Fruit fly (Drosophila melanogaster) whole organism, embryonic: ENCODE data around the gene qjt.

Experiments used
- Bgb ChIP-seq: fragments of 200-800 bp; sonication (Bioruptor generic); IDR thresholded peaks from 2 replicates; pipeline ENCODE4 v1.3.6; 2022; ENCODE audit warnings: missing biosample characterization, missing genetic modification characterization; ENCODE audit not compliant: partially characterized antibody
- CG10321 ChIP-seq: fragments of 200-800 bp; sonication (Bioruptor generic); IDR thresholded peaks from 2 replicates; pipeline ENCODE4 v1.3.6; 2022; ENCODE audit warnings: missing biosample characterization, missing genetic modification characterization
- CG11504 ChIP-seq: fragments of 200-800 bp; sonication (Bioruptor generic); optimal IDR thresholded peaks from 3 replicates; lab custom pipeline; 2019; ENCODE audit warnings: missing biosample characterization, mild to moderate bottlenecking, missing genetic modification characterization, moderate library complexity
- CG13296 ChIP-seq: fragments of 200-800 bp; sonication (Bioruptor generic); optimal IDR thresholded peaks from 3 replicates; lab custom pipeline; 2018; ENCODE audit warnings: missing biosample characterization, mild to moderate bottlenecking, missing genetic modification characterization
- CG13775 ChIP-seq: fragments of 200-800 bp; sonication (Bioruptor generic); optimal IDR thresholded peaks from 3 replicates; lab custom pipeline; 2017; ENCODE audit warnings: missing biosample characterization, mild to moderate bottlenecking, missing genetic modification characterization
- CG13894 ChIP-seq: fragments of 200-800 bp; sonication (Bioruptor generic); optimal IDR thresholded peaks from 3 replicates; lab custom pipeline; 2018; ENCODE audit warnings: missing biosample characterization, mild to moderate bottlenecking, missing genetic modification characterization, moderate library complexity
- CG14965 ChIP-seq: fragments of 200-800 bp; sonication (Bioruptor generic); optimal IDR thresholded peaks from 2 replicates; lab custom pipeline; 2016; ENCODE audit warnings: missing biosample characterization, missing genetic modification characterization, borderline replicate concordance
- CG3065 ChIP-seq: fragments of 200-800 bp; sonication (Bioruptor generic); optimal IDR thresholded peaks from 2 replicates; lab custom pipeline; 2016; ENCODE audit warnings: missing biosample characterization, missing genetic modification characterization
- CG3407 ChIP-seq: fragments of 200-800 bp; sonication (Bioruptor generic); optimal IDR thresholded peaks from 2 replicates; lab custom pipeline; 2018; ENCODE audit warnings: missing biosample characterization, mild to moderate bottlenecking, missing genetic modification characterization
- CG6272 ChIP-seq: fragments of 200-800 bp; sonication (Bioruptor generic); IDR thresholded peaks from 2 replicates; pipeline ENCODE4 v1.3.6; 2022; ENCODE audit warnings: missing biosample characterization, missing genetic modification characterization
- CG6813 ChIP-seq: fragments of 200-800 bp; sonication (Bioruptor generic); optimal IDR thresholded peaks from 2 replicates; lab custom pipeline; 2017; ENCODE audit warnings: missing biosample characterization, missing genetic modification characterization, mild to moderate bottlenecking, moderate library complexity, missing genetic modification reagents
- CG7928 ChIP-seq: fragments of 200-800 bp; sonication (Bioruptor generic); optimal IDR thresholded peaks from 2 replicates; lab custom pipeline; 2017; ENCODE audit warnings: missing biosample characterization, mild to moderate bottlenecking, missing genetic modification characterization
- CG8765 ChIP-seq: fragments of 200-800 bp; sonication (Bioruptor generic); IDR thresholded peaks from 2 replicates; pipeline ENCODE4 v1.3.6; 2022; ENCODE audit warnings: missing biosample characterization, missing genetic modification characterization
- CTCF ChIP-seq: fragments of 200-800 bp; sonication (Bioruptor generic); optimal IDR thresholded peaks from 2 replicates; lab custom pipeline; 2017; ENCODE audit warnings: missing biosample characterization, mild to moderate bottlenecking, missing genetic modification characterization, moderate library complexity
- CkIIα-i1 ChIP-seq: fragments of 200-800 bp; sonication (Bioruptor generic); IDR thresholded peaks from 2 replicates; pipeline ENCODE4 v1.3.6; 2022; ENCODE audit warnings: missing biosample characterization, missing genetic modification characterization
- D ChIP-seq, 2 experiments: fragments of 200-800 bp in 1 of 2; fragments of >200 bp in 1 of 2; sonication (Bioruptor generic) in 1 of 2; optimal IDR thresholded peaks; 2 replicates in 1 of 2; 3 replicates in 1 of 2; lab custom pipeline; 2017; ENCODE audit warnings: mild to moderate bottlenecking in 1 of 2, missing biosample characterization in 1 of 2, missing genetic modification characterization in 1 of 2, missing genetic modification reagents in 1 of 2
- Dbx ChIP-seq: fragments of 200-800 bp; sonication (Bioruptor generic); IDR thresholded peaks from 3 replicates; pipeline ENCODE4 v1.3.6; 2022; ENCODE audit warnings: missing biosample characterization, missing genetic modification characterization
- Dek ChIP-seq: fragments of 200-800 bp; sonication (Bioruptor generic); optimal IDR thresholded peaks from 3 replicates; lab custom pipeline; 2019; ENCODE audit warnings: missing biosample characterization, mild to moderate bottlenecking, missing genetic modification characterization, moderate library complexity
- Dp ChIP-seq: fragments of 200-800 bp; sonication (Bioruptor generic); optimal IDR thresholded peaks from 2 replicates; lab custom pipeline; 2018; ENCODE audit warnings: missing biosample characterization, mild to moderate bottlenecking, missing genetic modification characterization, moderate library complexity
- Dref ChIP-seq: fragments of 200-800 bp; sonication (Bioruptor generic); IDR thresholded peaks from 2 replicates; pipeline ENCODE4 v1.3.6; 2022; ENCODE audit warnings: missing biosample characterization, missing genetic modification characterization
- Drgx ChIP-seq: fragments of 200-800 bp; sonication (Bioruptor generic); IDR thresholded peaks from 2 replicates; pipeline ENCODE4 v1.3.6; 2022; ENCODE audit warnings: missing biosample characterization, missing genetic modification characterization
- GATAe ChIP-seq: fragments of 200-800 bp; sonication (Bioruptor generic); conservative IDR thresholded peaks from 2 replicates; pipeline ENCODE4 v1.3.6; 2022; ENCODE audit warnings: missing biosample characterization, missing genetic modification characterization
- Hmr ChIP-seq: fragments of 200-800 bp; sonication (Bioruptor generic); optimal IDR thresholded peaks from 3 replicates; lab custom pipeline; 2017; ENCODE audit warnings: mild to moderate bottlenecking, missing biosample characterization, missing genetic modification reagents, missing genetic modification characterization
- Hsf ChIP-seq: fragments of 200-800 bp; sonication (Bioruptor generic); optimal IDR thresholded peaks from 3 replicates; lab custom pipeline; 2016; ENCODE audit warnings: missing biosample characterization, missing genetic modification characterization
- Jarid2 ChIP-seq: fragments of 200-800 bp; sonication (Bioruptor generic); optimal IDR thresholded peaks from 3 replicates; lab custom pipeline; 2017; ENCODE audit warnings: mild to moderate bottlenecking, missing biosample characterization, missing genetic modification reagents, missing genetic modification characterization
- Mrtf ChIP-seq: fragments of 200-800 bp; sonication (Bioruptor generic); IDR thresholded peaks from 3 replicates; pipeline ENCODE4 v1.3.6; 2022; ENCODE audit warnings: missing biosample characterization, missing genetic modification characterization
- Myb ChIP-seq: fragments of 200-800 bp; sonication (Bioruptor generic); optimal IDR thresholded peaks from 2 replicates; lab custom pipeline; 2016; ENCODE audit warnings: missing biosample characterization, missing genetic modification characterization
- NK7.1 ChIP-seq: fragments of 200-800 bp; sonication (Bioruptor generic); optimal IDR thresholded peaks from 3 replicates; lab custom pipeline; 2016; ENCODE audit warnings: missing biosample characterization, missing genetic modification characterization
- Oaz ChIP-seq: fragments of 200-800 bp; sonication (Bioruptor generic); IDR thresholded peaks from 2 replicates; pipeline ENCODE4 v1.3.6; 2022; ENCODE audit warnings: missing biosample characterization, missing genetic modification characterization
- Stat92E ChIP-seq, 3 experiments: fragments of >200 bp in 2 of 3; fragments of 200-800 bp in 1 of 3; sonication (Bioruptor generic) in 1 of 3; optimal IDR thresholded peaks; 2 replicates each; lab custom pipeline; 2017 to 2019; ENCODE audit warnings: missing biosample characterization in 3 of 3, missing genetic modification characterization in 3 of 3, mild to moderate bottlenecking in 1 of 3, moderate library complexity in 1 of 3
- Trl ChIP-seq, 3 experiments: fragments of >200 bp in 2 of 3; fragments of 200-800 bp in 1 of 3; sonication (Bioruptor generic) in 1 of 3; optimal IDR thresholded peaks; 2 replicates in 1 of 3; 3 replicates in 2 of 3; lab custom pipeline; 2016 to 2017; ENCODE audit warnings: missing biosample characterization in 1 of 3, missing genetic modification characterization in 1 of 3
- Xbp1 ChIP-seq: fragments of 200-800 bp; sonication (Bioruptor generic); optimal IDR thresholded peaks from 3 replicates; lab custom pipeline; 2016; ENCODE audit warnings: missing biosample characterization, mild to moderate bottlenecking, missing genetic modification characterization
- bigmax ChIP-seq: fragments of 200-800 bp; sonication (Bioruptor generic); optimal IDR thresholded peaks from 2 replicates; lab custom pipeline; 2018; ENCODE audit warnings: missing biosample characterization, mild to moderate bottlenecking, missing genetic modification characterization
- cg ChIP-seq: fragments of 200-800 bp; sonication (Bioruptor generic); optimal IDR thresholded peaks from 3 replicates; lab custom pipeline; 2019; ENCODE audit warnings: missing biosample characterization, mild to moderate bottlenecking, missing genetic modification characterization, moderate library complexity
- dan ChIP-seq: fragments of 200-800 bp; sonication (Bioruptor generic); IDR thresholded peaks from 2 replicates; pipeline ENCODE4 v1.3.6; 2022; ENCODE audit warnings: missing biosample characterization, missing genetic modification characterization
- disco-r ChIP-seq: fragments of 200-800 bp; sonication (Bioruptor generic); optimal IDR thresholded peaks from 2 replicates; lab custom pipeline; 2016; ENCODE audit warnings: missing biosample characterization, missing genetic modification characterization
- en ChIP-seq: fragments of 200-800 bp; sonication (Bioruptor generic); optimal IDR thresholded peaks from 2 replicates; lab custom pipeline; 2016; ENCODE audit warnings: missing biosample characterization, missing genetic modification characterization
- fd64A ChIP-seq: fragments of 200-800 bp; sonication (Bioruptor generic); optimal IDR thresholded peaks from 3 replicates; lab custom pipeline; 2018; ENCODE audit warnings: missing biosample characterization, mild to moderate bottlenecking, missing genetic modification characterization
- her ChIP-seq: fragments of 200-800 bp; sonication (Bioruptor generic); optimal IDR thresholded peaks from 2 replicates; lab custom pipeline; 2016; ENCODE audit warnings: missing biosample characterization, missing genetic modification characterization
- ken ChIP-seq: fragments of 200-800 bp; sonication (Bioruptor generic); IDR thresholded peaks from 3 replicates; pipeline ENCODE4 v1.3.6; 2022; ENCODE audit warnings: missing biosample characterization, missing genetic modification characterization
- lilli ChIP-seq: fragments of 200-800 bp; sonication (Bioruptor generic); optimal IDR thresholded peaks from 3 replicates; lab custom pipeline; 2016; ENCODE audit warnings: missing biosample characterization, missing genetic modification characterization
- peb ChIP-seq: fragments of 200-800 bp; sonication (Bioruptor generic); IDR thresholded peaks from 2 replicates; pipeline ENCODE4 v1.3.6; 2022; ENCODE audit warnings: missing biosample characterization, missing genetic modification characterization
- pnt ChIP-seq: fragments of 200-800 bp; sonication (Bioruptor generic); optimal IDR thresholded peaks from 3 replicates; lab custom pipeline; 2016; ENCODE audit warnings: missing biosample characterization, missing genetic modification characterization
- psq ChIP-seq: fragments of 200-800 bp; sonication (Bioruptor generic); optimal IDR thresholded peaks from 2 replicates; lab custom pipeline; 2017; ENCODE audit warnings: missing biosample characterization, missing genetic modification characterization
- ro ChIP-seq: fragments of 200-800 bp; sonication (Bioruptor generic); IDR thresholded peaks from 2 replicates; pipeline ENCODE4 v1.3.6; 2022; ENCODE audit warnings: missing biosample characterization, missing genetic modification characterization
- sisA ChIP-seq: fragments of 200-800 bp; sonication (Bioruptor generic); IDR thresholded peaks from 2 replicates; pipeline ENCODE4 v1.3.6; 2022; ENCODE audit warnings: missing biosample characterization, missing genetic modification characterization
- tll ChIP-seq, 2 experiments: fragments of 200-800 bp in 1 of 2; fragments of >200 bp in 1 of 2; sonication (Bioruptor generic) in 1 of 2; optimal IDR thresholded peaks; 2 replicates each; lab custom pipeline; 2017 to 2019; ENCODE audit warnings: missing biosample characterization in 2 of 2, missing genetic modification characterization in 2 of 2, mild to moderate bottlenecking in 1 of 2, moderate library complexity in 1 of 2

qjt gene

DNA sequence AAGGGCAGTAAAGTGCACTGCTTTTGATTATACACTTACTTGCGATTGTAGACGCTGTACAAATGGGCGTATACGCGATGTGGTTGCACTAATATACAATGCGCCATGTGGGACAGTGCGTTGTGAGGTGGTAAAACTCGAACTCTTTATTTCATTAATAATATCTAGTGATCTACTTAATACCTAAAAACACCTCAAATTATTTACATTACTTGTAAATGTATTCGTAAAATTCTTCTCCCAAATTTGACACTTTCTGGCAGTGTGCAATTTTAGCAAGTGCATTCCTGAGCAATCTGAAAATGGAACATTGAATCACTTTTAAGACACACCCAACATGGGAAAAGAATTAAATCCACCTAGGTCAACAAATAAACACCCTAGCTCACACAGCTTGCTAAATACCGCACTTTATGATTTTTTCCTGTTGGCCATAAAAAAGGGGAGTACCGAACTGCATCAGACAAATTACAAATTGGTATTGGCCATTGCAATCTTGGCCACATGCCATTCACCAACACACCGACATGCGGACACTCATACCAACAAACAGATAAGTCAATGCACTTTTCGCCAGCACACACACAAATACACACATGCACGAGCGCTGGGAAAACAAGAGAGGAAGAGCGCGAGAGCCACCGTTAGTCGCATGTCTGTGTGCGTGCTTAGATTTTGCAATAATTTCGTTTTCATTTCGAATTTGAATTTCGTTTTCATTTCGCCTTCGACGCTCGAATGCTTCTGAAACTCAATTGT, 20.2 kb downstream of the qjt start (continued):
- TF ChIP-seq Stat92E (GFP tag; optimal IDR thresholded peaks at IDR 0.05; lab: Kevin White, UChicago) = no peak
- TF ChIP-seq, all 482 proteins: peak for 2

- TF ChIP-seq Trl (optimal IDR thresholded peaks at IDR 0.05; lab: Kevin White, UChicago) (peak in 1 of 2 experiments; percentile 28), Trl (GFP tag; optimal IDR thresholded peaks at IDR 0.05; lab: Kevin White, UChicago) (no peak), ro (GFP tag; lab: Robert Waterston, UW) (no peak), CG13775 (no peak), Dp (GFP tag; lab: Kevin White, UChicago) (no peak), Hmr (GFP tag; lab: Kevin White, UChicago) (no peak), Xbp1 (no peak), CG3407 (no peak), Myb (GFP tag; lab: Kevin White, UChicago) (no peak), fd64A (GFP tag; lab: Kevin White, UChicago) (no peak), CG3065 (GFP tag; lab: Kevin White, UChicago) (no peak), CG6813 (GFP tag; lab: Kevin White, UChicago) (no peak), Mrtf (GFP tag; lab: Robert Waterston, UW) (no peak), Jarid2 (GFP tag; lab: Kevin White, UChicago) (no peak), Hsf (GFP tag; lab: Kevin White, UChicago) (no peak), her (GFP tag; lab: Kevin White, UChicago) (no peak), CG13296 (GFP tag; lab: Kevin White, UChicago) (no peak), psq (GFP tag; lab: Kevin White, UChicago) (no peak), lilli (no peak), sisA (no peak), pnt (no peak), Dref (GFP tag; lab: Robert Waterston, UW) (no peak), CG6272 (GFP tag; lab: Robert Waterston, UW) (no peak), dan (GFP tag; lab: Robert Waterston, UW) (no peak), CG11504 (tag; lab: Kevin White, UChicago) (no peak), tll (GFP tag; optimal IDR thresholded peaks at IDR 0.05; lab: Kevin White, UChicago) (no peak), CG7928 (no peak), Oaz (GFP tag; lab: Robert Waterston, UW) (no peak), NK7.1 (no peak), Drgx (GFP tag; lab: Robert Waterston, UW) (peak; percentile 38), bigmax (no peak), en (GFP tag; lab: Kevin White, UChicago) (no peak), disco-r (no peak), CG8765 (GFP tag; lab: Robert Waterston, UW) (no peak), Dbx (GFP tag; lab: Robert Waterston, UW) (no peak), CG13894 (tag; lab: Kevin White, UChicago) (no peak), CTCF (GFP tag; lab: Kevin White, UChicago) (peak; percentile 28), GATAe (GFP tag; lab: Robert Waterston, UW) (no peak), cg (GFP tag; lab: Kevin White, UChicago) (peak; percentile 64), peb (no peak), D (optimal IDR thresholded peaks at IDR 0.05; lab: Kevin White, UChicago) (no peak), D (GFP tag; optimal IDR thresholded peaks at IDR 0.05; lab: Kevin White, UChicago) (no peak), ken (GFP tag; lab: Robert Waterston, UW) (no peak), CG10321 (GFP tag; lab: Robert Waterston, UW) (no peak), Dek (no peak), Bgb (GFP tag; lab: Robert Waterston, UW) (no peak), CG14965 (GFP tag; lab: Kevin White, UChicago) (no peak), CkIIα-i1 (GFP tag; lab: Robert Waterston, UW) (no peak)
Measured at dm6 chr3L:17500315-17500985, 21.6 kb downstream of the qjt start.
